Fruit fly (Drosophila melanogaster) whole organism: ENCODE results near the gene Hrb98DE.

ENCODE experiments used
- CG8478 ChIP-seq: fragments of >200 bp; optimal IDR thresholded peaks from 2 replicates; lab custom pipeline; 2018; ENCODE audit warnings: inconsistent platforms
- usp ChIP-seq: fragments of >200 bp; optimal IDR thresholded peaks from 2 replicates; lab custom pipeline; 2017; ENCODE audit warnings: missing biosample characterization, missing genetic modification characterization, mixed read lengths

dm6 chr3R:28596357-28596756, 3.3 kb upstream of the Hrb98DE start:
- TF ChIP-seq CG8478 (lab: Kevin White, UChicago) (no peak), usp (GFP tag; lab: Kevin White, UChicago) (no peak)
